Worm (Caenorhabditis elegans) whole organism, young adult: ENCODE measurements around the gene T22F7.4.

Source experiments
- ama-1 ChIP-seq, 3 experiments: fragments of 150-350 bp in 1 of 3; sonication (generic microtip) in 2 of 3; optimal IDR thresholded peaks; 2 replicates each; lab custom pipeline; 2014 to 2018; ENCODE audit warnings: missing biosample characterization in 2 of 3, missing genetic modification characterization in 2 of 3, missing genetic modification reagents in 2 of 3
- ccch-3 ChIP-seq: fragments of 200-800 bp; sonication (Bioruptor generic); optimal IDR thresholded peaks from 2 replicates; lab custom pipeline; 2018; ENCODE audit warnings: mild to moderate bottlenecking, missing genetic modification characterization, missing compliant biosample characterization
- cebp-2 ChIP-seq: fragments of 200-800 bp; sonication (Bioruptor generic); IDR thresholded peaks from 2 replicates; pipeline ENCODE4 v1.3.6; 2022; ENCODE audit warnings: missing genetic modification characterization, missing compliant biosample characterization
- ceh-91 ChIP-seq: fragments of 200-800 bp; sonication (Bioruptor generic); IDR thresholded peaks from 2 replicates; pipeline ENCODE4 v1.3.6; 2022; ENCODE audit warnings: missing genetic modification reagents, missing genetic modification characterization, missing compliant biosample characterization
- ets-4 ChIP-seq: fragments of 200-800 bp; sonication (Bioruptor generic); optimal IDR thresholded peaks from 2 replicates; lab custom pipeline; 2018; ENCODE audit warnings: mild to moderate bottlenecking, missing genetic modification characterization, missing compliant biosample characterization
- hsf-1 ChIP-seq: fragments of 200-800 bp; sonication (Bioruptor generic); IDR thresholded peaks from 2 replicates; pipeline ENCODE4 v1.3.6; 2022; ENCODE audit warnings: missing genetic modification reagents, missing genetic modification characterization, missing compliant biosample characterization
- lsy-27 ChIP-seq: sonication (generic microtip); optimal IDR thresholded peaks from 2 replicates; lab custom pipeline; 2017; ENCODE audit warnings: missing genetic modification characterization, mild to moderate bottlenecking, missing compliant biosample characterization, antibody characterized with exemption, missing genotype, borderline replicate concordance; ENCODE audit not compliant: insufficient read depth
- madf-8 ChIP-seq: fragments of 200-800 bp; sonication (Bioruptor generic); conservative IDR thresholded peaks from 2 replicates; pipeline ENCODE4 v1.3.6; 2022; ENCODE audit warnings: missing genetic modification reagents, missing genetic modification characterization, missing compliant biosample characterization
- nfya-1 ChIP-seq: sonication (generic microtip); optimal IDR thresholded peaks from 2 replicates; lab custom pipeline; 2017; ENCODE audit warnings: antibody characterized with exemption, missing compliant biosample characterization, missing genetic modification characterization, borderline replicate concordance; ENCODE audit not compliant: insufficient read depth
- pha-4 ChIP-seq: fragments of 150-350 bp; sonication (generic microtip); optimal IDR thresholded peaks from 2 replicates; lab custom pipeline; 2014; ENCODE audit warnings: missing biosample characterization, missing genetic modification reagents, missing genetic modification characterization
- snpc-4 ChIP-seq, 5 experiments: fragments of 150-350 bp in 1 of 5; sonication (generic microtip) in 4 of 5; optimal IDR thresholded peaks; 2 replicates each; lab custom pipeline; 2014 to 2018; ENCODE audit warnings: missing genetic modification characterization in 5 of 5, missing biosample characterization in 3 of 5, antibody characterized with exemption in 2 of 5, mild to moderate bottlenecking in 2 of 5, missing compliant biosample characterization in 2 of 5, missing genotype in 2 of 5, moderate library complexity in 2 of 5, missing genetic modification reagents in 1 of 5
- somi-1 ChIP-seq: fragments of 200-800 bp; sonication (Bioruptor generic); optimal IDR thresholded peaks from 2 replicates; lab custom pipeline; 2018; ENCODE audit warnings: mild to moderate bottlenecking, missing genetic modification characterization, missing compliant biosample characterization
- unc-130 ChIP-seq: sonication (generic microtip); optimal IDR thresholded peaks from 2 replicates; lab custom pipeline; 2016; ENCODE audit warnings: missing genetic modification reagents, missing genetic modification characterization, missing compliant biosample characterization
- unc-62 ChIP-seq: fragments of 150-350 bp; optimal IDR thresholded peaks from 2 replicates; lab custom pipeline; 2014; ENCODE audit warnings: missing biosample characterization, missing genetic modification reagents, missing genetic modification characterization

ce11 chrIII:482739-483138 lies 44.0 kb downstream of the T22F7.4 start:
- no peak for TF ChIP-seq hsf-1 (GFP tag; lab: Robert Waterston, UW)
- TF ChIP-seq ceh-91 (GFP tag; lab: Robert Waterston, UW): no peak
- TF ChIP-seq cebp-2 (GFP tag; lab: Robert Waterston, UW): no peak
- no peak for TF ChIP-seq somi-1
- no peak for TF ChIP-seq ama-1 (optimal IDR thresholded peaks at IDR 0.05; lab: Kevin White, UChicago)
- no peak for TF ChIP-seq ama-1 (GFP tag; optimal IDR thresholded peaks at IDR 0.05; lab: Kevin White, UChicago)
- no peak for TF ChIP-seq unc-130 (GFP tag; lab: Kevin White, UChicago)
- TF ChIP-seq madf-8 (GFP tag; lab: Robert Waterston, UW): no peak
- no peak for TF ChIP-seq lsy-27 (tag; lab: Kevin White, UChicago)
- no peak for TF ChIP-seq ets-4
- no peak for TF ChIP-seq pha-4 (tag; lab: Kevin White, UChicago)
- TF ChIP-seq ccch-3 (GFP tag; lab: Kevin White, UChicago): no peak
- TF ChIP-seq snpc-4 (GFP tag; optimal IDR thresholded peaks at IDR 0.05; lab: Kevin White, UChicago): no peak
- TF ChIP-seq snpc-4 (tag; optimal IDR thresholded peaks at IDR 0.05; lab: Kevin White, UChicago): no peak
- TF ChIP-seq nfya-1 (tag; lab: Kevin White, UChicago): no peak
- TF ChIP-seq unc-62 (GFP tag; lab: Kevin White, UChicago): no peak
